Fruit fly (Drosophila melanogaster) whole organism, embryonic: Measurements from ENCODE around the gene IntS14.

Experiments
- B-H2 ChIP-seq: fragments of 200-800 bp; sonication (Bioruptor generic); optimal IDR thresholded peaks from 2 replicates; lab custom pipeline; 2018; ENCODE audit warnings: missing biosample characterization, mild to moderate bottlenecking, missing genetic modification characterization
- CG10543 ChIP-seq: fragments of 200-800 bp; sonication (Bioruptor generic); optimal IDR thresholded peaks from 3 replicates; lab custom pipeline; 2017; ENCODE audit warnings: missing biosample characterization, mild to moderate bottlenecking, missing genetic modification characterization, moderate library complexity
- CG10654 ChIP-seq: fragments of 200-800 bp; sonication (Bioruptor generic); optimal IDR thresholded peaks from 2 replicates; lab custom pipeline; 2016; ENCODE audit warnings: missing biosample characterization, missing genetic modification characterization
- CG12155 ChIP-seq: fragments of 200-800 bp; sonication (Bioruptor generic); optimal IDR thresholded peaks from 3 replicates; lab custom pipeline; 2016; ENCODE audit warnings: missing biosample characterization, missing genetic modification characterization
- CG14710 ChIP-seq: fragments of 200-800 bp; sonication (Bioruptor generic); optimal IDR thresholded peaks from 3 replicates; lab custom pipeline; 2019; ENCODE audit warnings: missing biosample characterization, mild to moderate bottlenecking, missing genetic modification characterization, moderate library complexity
- CG1647 ChIP-seq: fragments of 200-800 bp; sonication (Bioruptor generic); optimal IDR thresholded peaks from 3 replicates; lab custom pipeline; 2016; ENCODE audit warnings: missing biosample characterization, missing genetic modification characterization
- CG16815 ChIP-seq: fragments of 200-800 bp; sonication (Bioruptor generic); optimal IDR thresholded peaks from 3 replicates; lab custom pipeline; 2017; ENCODE audit warnings: missing biosample characterization, mild to moderate bottlenecking, missing genetic modification characterization
- CG17612 ChIP-seq: fragments of 200-800 bp; sonication (Bioruptor generic); IDR thresholded peaks from 2 replicates; pipeline ENCODE4 v1.3.6; 2022; ENCODE audit warnings: missing biosample characterization, missing genetic modification characterization
- CG18262 ChIP-seq: fragments of 200-800 bp; optimal IDR thresholded peaks from 3 replicates; lab custom pipeline; 2019; ENCODE audit warnings: missing biosample characterization, mild to moderate bottlenecking, missing genetic modification characterization, moderate library complexity
- CG2116 ChIP-seq: fragments of 200-800 bp; sonication (Bioruptor generic); optimal IDR thresholded peaks from 3 replicates; lab custom pipeline; 2018; ENCODE audit warnings: missing biosample characterization, mild to moderate bottlenecking, missing genetic modification characterization
- CG2678 ChIP-seq: fragments of 200-800 bp; sonication (Bioruptor generic); optimal IDR thresholded peaks from 3 replicates; lab custom pipeline; 2019; ENCODE audit warnings: missing biosample characterization, mild to moderate bottlenecking, missing genetic modification characterization, moderate library complexity
- CG3065 ChIP-seq: fragments of 200-800 bp; sonication (Bioruptor generic); optimal IDR thresholded peaks from 2 replicates; lab custom pipeline; 2016; ENCODE audit warnings: missing biosample characterization, missing genetic modification characterization
- CG32532 ChIP-seq: fragments of 200-800 bp; sonication (Bioruptor generic); IDR thresholded peaks from 2 replicates; pipeline ENCODE4 v1.3.6; 2022; ENCODE audit warnings: missing biosample characterization, missing genetic modification characterization
- CG5180 ChIP-seq: fragments of 200-800 bp; sonication (Bioruptor generic); optimal IDR thresholded peaks from 3 replicates; lab custom pipeline; 2017; ENCODE audit warnings: missing biosample characterization, missing genetic modification characterization, mild to moderate bottlenecking, moderate library complexity, missing genetic modification reagents
- CG6654 ChIP-seq: fragments of 200-800 bp; sonication (Bioruptor generic); optimal IDR thresholded peaks from 2 replicates; lab custom pipeline; 2017; ENCODE audit warnings: missing biosample characterization, mild to moderate bottlenecking, missing genetic modification characterization
- CG8388 ChIP-seq: fragments of 200-800 bp; sonication (Bioruptor generic); optimal IDR thresholded peaks from 2 replicates; lab custom pipeline; 2019; ENCODE audit warnings: missing biosample characterization, mild to moderate bottlenecking, missing genetic modification characterization, moderate library complexity
- D19B ChIP-seq: fragments of 200-800 bp; sonication (Bioruptor generic); optimal IDR thresholded peaks from 2 replicates; lab custom pipeline; 2017; ENCODE audit warnings: missing biosample characterization, mild to moderate bottlenecking, missing genetic modification characterization
- Hmr ChIP-seq: fragments of 200-800 bp; sonication (Bioruptor generic); optimal IDR thresholded peaks from 3 replicates; lab custom pipeline; 2017; ENCODE audit warnings: mild to moderate bottlenecking, missing biosample characterization, missing genetic modification reagents, missing genetic modification characterization
- Jarid2 ChIP-seq: fragments of 200-800 bp; sonication (Bioruptor generic); optimal IDR thresholded peaks from 3 replicates; lab custom pipeline; 2017; ENCODE audit warnings: mild to moderate bottlenecking, missing biosample characterization, missing genetic modification reagents, missing genetic modification characterization
- Lhr ChIP-seq: fragments of 200-800 bp; sonication (Bioruptor generic); optimal IDR thresholded peaks from 3 replicates; lab custom pipeline; 2017; ENCODE audit warnings: mild to moderate bottlenecking, missing biosample characterization, missing genetic modification reagents, missing genetic modification characterization
- NC2α ChIP-seq: fragments of 200-800 bp; sonication (Bioruptor generic); optimal IDR thresholded peaks from 2 replicates; lab custom pipeline; 2016; ENCODE audit warnings: missing biosample characterization, missing genetic modification characterization
- Nf-YA ChIP-seq: fragments of 200-800 bp; sonication (Bioruptor generic); IDR thresholded peaks from 2 replicates; pipeline ENCODE4 v1.3.6; 2022; ENCODE audit warnings: missing biosample characterization, missing genetic modification characterization
- Nf-YB ChIP-seq: fragments of 200-800 bp; sonication (Bioruptor generic); optimal IDR thresholded peaks from 3 replicates; lab custom pipeline; 2019; ENCODE audit warnings: missing biosample characterization, mild to moderate bottlenecking, missing genetic modification characterization, moderate library complexity
- PHDP ChIP-seq: fragments of 200-800 bp; sonication (Bioruptor generic); optimal IDR thresholded peaks from 3 replicates; lab custom pipeline; 2018; ENCODE audit warnings: missing biosample characterization, mild to moderate bottlenecking, missing genetic modification characterization, moderate library complexity
- Poxn ChIP-seq: fragments of 200-800 bp; sonication (Bioruptor generic); IDR thresholded peaks from 2 replicates; pipeline ENCODE4 v1.3.6; 2022; ENCODE audit warnings: missing biosample characterization, missing genetic modification characterization
- Trl ChIP-seq, 3 experiments: fragments of >200 bp in 2 of 3; fragments of 200-800 bp in 1 of 3; sonication (Bioruptor generic) in 1 of 3; optimal IDR thresholded peaks; 2 replicates in 1 of 3; 3 replicates in 2 of 3; lab custom pipeline; 2016 to 2017; ENCODE audit warnings: missing biosample characterization in 1 of 3, missing genetic modification characterization in 1 of 3
- abd-A ChIP-seq: fragments of 200-800 bp; sonication (Bioruptor generic); optimal IDR thresholded peaks from 3 replicates; lab custom pipeline; 2019; ENCODE audit warnings: missing biosample characterization, mild to moderate bottlenecking, missing genetic modification characterization, moderate library complexity
- az2 ChIP-seq: fragments of 200-800 bp; sonication (Bioruptor generic); optimal IDR thresholded peaks from 3 replicates; lab custom pipeline; 2016; ENCODE audit warnings: missing biosample characterization, missing genetic modification characterization
- btn ChIP-seq: fragments of 200-800 bp; sonication (Bioruptor generic); optimal IDR thresholded peaks from 2 replicates; lab custom pipeline; 2016; ENCODE audit warnings: missing biosample characterization, missing genetic modification characterization
- croc ChIP-seq: fragments of 200-800 bp; sonication (Bioruptor generic); conservative IDR thresholded peaks from 3 replicates; pipeline ENCODE4 v1.3.6; 2022; ENCODE audit warnings: missing biosample characterization, missing genetic modification characterization
- da ChIP-seq: fragments of 200-800 bp; sonication (Bioruptor generic); optimal IDR thresholded peaks from 2 replicates; lab custom pipeline; 2016; ENCODE audit warnings: missing biosample characterization, missing genetic modification characterization
- dan ChIP-seq: fragments of 200-800 bp; sonication (Bioruptor generic); IDR thresholded peaks from 2 replicates; pipeline ENCODE4 v1.3.6; 2022; ENCODE audit warnings: missing biosample characterization, missing genetic modification characterization
- danr ChIP-seq: fragments of 200-800 bp; sonication (Bioruptor generic); IDR thresholded peaks from 2 replicates; pipeline ENCODE4 v1.3.6; 2022; ENCODE audit warnings: missing biosample characterization, missing genetic modification characterization
- dysf ChIP-seq: fragments of 200-800 bp; sonication (Bioruptor generic); IDR thresholded peaks from 3 replicates; pipeline ENCODE4 v1.3.6; 2022; ENCODE audit warnings: missing biosample characterization, missing genetic modification characterization
- fd3F ChIP-seq: fragments of 200-800 bp; sonication (Bioruptor generic); optimal IDR thresholded peaks from 2 replicates; lab custom pipeline; 2018; ENCODE audit warnings: missing biosample characterization, mild to moderate bottlenecking, missing genetic modification characterization, moderate library complexity
- gcm2 ChIP-seq: fragments of 200-800 bp; sonication (Bioruptor generic); optimal IDR thresholded peaks from 2 replicates; lab custom pipeline; 2016; ENCODE audit warnings: missing biosample characterization, missing genetic modification characterization
- gt ChIP-seq: fragments of 200-800 bp; sonication (Bioruptor generic); IDR thresholded peaks from 2 replicates; pipeline ENCODE4 v1.3.6; 2022; ENCODE audit warnings: missing biosample characterization, missing genetic modification characterization
- ham ChIP-seq: fragments of 200-800 bp; sonication (Bioruptor generic); IDR thresholded peaks from 2 replicates; pipeline ENCODE4 v1.3.6; 2022; ENCODE audit warnings: missing biosample characterization, missing genetic modification characterization
- hth ChIP-seq: fragments of >200 bp; optimal IDR thresholded peaks from 2 replicates; lab custom pipeline; 2017; ENCODE audit warnings: inconsistent platforms
- jing ChIP-seq: fragments of 200-800 bp; sonication (Bioruptor generic); optimal IDR thresholded peaks from 2 replicates; lab custom pipeline; 2018; ENCODE audit warnings: missing biosample characterization, mild to moderate bottlenecking, missing genetic modification characterization
- ken ChIP-seq: fragments of 200-800 bp; sonication (Bioruptor generic); IDR thresholded peaks from 3 replicates; pipeline ENCODE4 v1.3.6; 2022; ENCODE audit warnings: missing biosample characterization, missing genetic modification characterization
- nerfin-2 ChIP-seq: fragments of 200-800 bp; sonication (Bioruptor generic); IDR thresholded peaks from 2 replicates; pipeline ENCODE4 v1.3.6; 2022; ENCODE audit warnings: missing biosample characterization, missing genetic modification characterization; ENCODE audit not compliant: partially characterized antibody
- otp ChIP-seq: fragments of 200-800 bp; sonication (Bioruptor generic); IDR thresholded peaks from 3 replicates; pipeline ENCODE4, ENCODE4 v1.3.6; 2022; ENCODE audit warnings: missing biosample characterization, missing genetic modification characterization
- peb ChIP-seq: fragments of 200-800 bp; sonication (Bioruptor generic); IDR thresholded peaks from 2 replicates; pipeline ENCODE4 v1.3.6; 2022; ENCODE audit warnings: missing biosample characterization, missing genetic modification characterization
- ranshi ChIP-seq: fragments of 200-800 bp; sonication (Bioruptor generic); IDR thresholded peaks from 2 replicates; pipeline ENCODE4 v1.3.6; 2022; ENCODE audit warnings: missing biosample characterization, missing genetic modification characterization
- row ChIP-seq: fragments of 200-800 bp; sonication (Bioruptor generic); IDR thresholded peaks from 3 replicates; pipeline ENCODE4 v1.3.6; 2022; ENCODE audit warnings: missing biosample characterization, missing genetic modification characterization
- sima ChIP-seq: fragments of 200-800 bp; sonication (Bioruptor generic); optimal IDR thresholded peaks from 2 replicates; lab custom pipeline; 2016; ENCODE audit warnings: missing biosample characterization, missing genetic modification characterization
- stc ChIP-seq: fragments of 200-800 bp; sonication (Bioruptor generic); IDR thresholded peaks from 2 replicates; pipeline ENCODE4 v1.3.6; 2022; ENCODE audit warnings: missing biosample characterization, missing genetic modification characterization
- tgo ChIP-seq: fragments of 200-800 bp; sonication (Bioruptor generic); IDR thresholded peaks from 3 replicates; pipeline ENCODE4 v1.3.6; 2022; ENCODE audit warnings: missing biosample characterization, missing genetic modification characterization
- ttk ChIP-seq: fragments of 200-800 bp; sonication (Bioruptor generic); IDR thresholded peaks from 2 replicates; pipeline ENCODE4 v2.1.2; 2022; ENCODE audit warnings: missing biosample characterization, missing genetic modification characterization

Gene IntS14

DNA sequence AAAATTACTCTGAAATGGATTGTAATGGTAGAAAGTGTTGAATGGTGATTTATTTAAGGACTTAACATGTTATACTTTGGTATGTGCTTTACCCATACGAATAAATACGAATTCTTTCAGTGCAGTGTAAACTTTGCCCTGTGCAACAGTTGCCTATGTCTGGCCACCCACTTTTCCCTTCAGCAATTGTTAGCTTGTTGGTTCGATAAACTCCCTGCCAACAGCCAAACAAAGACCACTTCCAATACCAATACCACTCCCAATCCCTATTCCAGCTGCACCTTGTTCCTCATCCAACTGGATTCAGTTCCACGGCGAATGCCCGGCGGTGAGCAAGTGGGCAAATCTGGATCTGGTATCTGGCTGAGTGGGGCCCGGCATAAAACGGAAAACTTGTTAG lies 39.7 kb downstream of the IntS14 start, which contains the start of gene CG14342:
TSS of gene CG14342 (plus strand) at position 301 of the 400 bp plus-strand sequence.
- TF ChIP-seq row (GFP tag; lab: Robert Waterston, UW) (0 out of 3 replicates have a peak, but pooled peaks have one; percentile 8), Poxn (no peak)

DNA sequence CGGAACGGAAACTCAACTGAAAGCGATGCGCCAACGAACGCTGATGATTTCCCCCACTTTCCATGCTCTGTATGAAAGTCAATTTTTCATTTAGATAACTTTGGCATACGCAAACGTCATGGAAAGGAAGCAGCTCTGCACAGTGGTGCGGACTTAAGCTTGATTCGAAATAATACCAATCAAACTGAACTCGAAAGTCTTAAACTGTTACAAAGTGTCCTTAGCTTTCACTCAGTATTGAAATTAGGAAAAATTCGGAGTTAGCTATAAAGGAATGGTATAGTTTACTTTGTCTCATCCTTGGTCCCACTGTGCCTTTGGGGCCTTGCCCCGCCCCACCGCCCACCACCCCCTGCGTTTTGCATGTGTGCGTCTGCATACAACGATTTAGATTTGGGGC lies 43.2 kb downstream of the IntS14 start:
- TF ChIP-seq CG3065 (GFP tag; lab: Kevin White, UChicago) (no peak), B-H2 (no peak), jing (GFP tag; lab: Kevin White, UChicago) (no peak), ham (GFP tag; lab: Robert Waterston, UW) (no peak), CG10543 (GFP tag; lab: Kevin White, UChicago) (no peak), Lhr (GFP tag; lab: Kevin White, UChicago) (no peak), Trl (optimal IDR thresholded peaks at IDR 0.05; lab: Kevin White, UChicago) (no peak), Trl (GFP tag; optimal IDR thresholded peaks at IDR 0.05; lab: Kevin White, UChicago) (no peak), CG18262 (peak; percentile 6), croc (GFP tag; lab: Robert Waterston, UW) (0 out of 3 replicates have a peak, but pooled peaks have one; percentile 13), dan (no peak), fd3F (no peak), PHDP (peak; percentile 59), stc (GFP tag; lab: Robert Waterston, UW) (peak; percentile 66), peb (no peak), CG10654 (GFP tag; lab: Kevin White, UChicago) (no peak), CG2116 (GFP tag; lab: Kevin White, UChicago) (no peak), tgo (GFP tag; lab: Robert Waterston, UW) (peak; percentile 54; the same call in 2 of the 3 replicates), CG5180 (GFP tag; lab: Kevin White, UChicago) (no peak), dysf (peak; percentile 73), az2 (GFP tag; lab: Kevin White, UChicago) (no peak), D19B (no peak), ken (GFP tag; lab: Robert Waterston, UW) (peak; percentile 70), nerfin-2 (GFP tag; lab: Robert Waterston, UW) (no peak), btn (GFP tag; lab: Kevin White, UChicago) (no peak), da (no peak), ranshi (GFP tag; lab: Robert Waterston, UW) (peak; percentile 60), CG12155 (peak; percentile 12), CG17612 (GFP tag; lab: Robert Waterston, UW) (0 out of 2 replicates have a peak, but pooled peaks have one; percentile 44), CG1647 (GFP tag; lab: Kevin White, UChicago) (no peak), CG16815 (peak; percentile 24), sima (GFP tag; lab: Kevin White, UChicago) (no peak), CG32532 (peak; percentile 74), NC2α (no peak), gt (GFP tag; lab: Robert Waterston, UW) (no peak), Jarid2 (GFP tag; lab: Kevin White, UChicago) (no peak), danr (GFP tag; lab: Robert Waterston, UW) (no peak), gcm2 (GFP tag; lab: Kevin White, UChicago) (no peak), CG8388 (GFP tag; lab: Kevin White, UChicago) (no peak), ttk (GFP tag; lab: Robert Waterston, UW) (0 out of 2 replicates have a peak, but pooled peaks have one; percentile 19), hth (lab: Kevin White, UChicago) (no peak), Nf-YB (GFP tag; lab: Kevin White, UChicago) (no peak), CG14710 (no peak), CG2678 (tag; lab: Kevin White, UChicago) (peak; percentile 60), CG6654 (GFP tag; lab: Kevin White, UChicago) (no peak), Hmr (peak; percentile 84), abd-A (tag; lab: Kevin White, UChicago) (no peak), Nf-YA (GFP tag; lab: Robert Waterston, UW) (peak; percentile 61), otp (GFP tag; lab: Robert Waterston, UW) (peak; percentile 70; the same call in 2 of the 3 replicates)
